Fruit fly (Drosophila melanogaster): ENCODE measurements around the gene CG5068.

CG5068 gene

DNA sequence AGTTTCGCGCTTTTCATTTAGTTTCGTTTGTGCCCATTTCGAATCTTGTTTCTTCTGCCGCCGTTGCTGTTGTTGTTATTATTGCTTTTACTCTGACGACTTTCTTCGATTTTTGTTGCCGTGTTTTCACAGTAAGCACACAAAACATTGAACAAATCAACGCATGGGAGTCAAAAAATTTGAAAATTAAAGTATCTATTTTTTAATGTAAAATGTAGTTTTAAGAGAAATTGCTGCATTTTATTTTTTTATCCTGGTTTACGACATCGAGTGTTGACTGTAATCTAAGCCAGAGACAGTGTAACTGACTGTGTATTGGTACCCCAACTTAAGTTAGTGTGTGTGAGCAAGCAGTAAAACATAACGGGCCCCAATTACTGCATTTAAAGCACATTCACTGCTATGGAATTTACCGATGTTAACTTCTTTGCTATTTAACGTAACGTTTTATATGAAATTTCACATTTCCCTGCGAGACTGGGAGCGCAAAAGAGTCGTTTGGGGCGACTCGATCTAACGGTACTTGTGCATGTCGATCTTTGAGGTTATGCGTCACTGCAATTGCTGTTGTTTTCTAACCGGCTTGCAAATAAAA is 9.8 kb downstream of the CG5068 start (continued):
- TF ChIP-seq rgr (GFP tag; optimal IDR thresholded peaks at IDR 0.05) (peak; percentile 89), sage (GFP tag; optimal IDR thresholded peaks at IDR 0.05) (no peak), dl (GFP tag; optimal IDR thresholded peaks at IDR 0.05; ENCODE audit: insufficient read depth in 1 of 2, partially characterized antibody in 2 of 2) (no peak), sv (GFP tag; optimal IDR thresholded peaks at IDR 0.05) (no peak), ey (GFP tag; optimal IDR thresholded peaks at IDR 0.05) (peak; percentile 89), jim (GFP tag; optimal IDR thresholded peaks at IDR 0.05) (no peak), h (GFP tag; optimal IDR thresholded peaks at IDR 0.05) (peak; percentile 92)

DNA sequence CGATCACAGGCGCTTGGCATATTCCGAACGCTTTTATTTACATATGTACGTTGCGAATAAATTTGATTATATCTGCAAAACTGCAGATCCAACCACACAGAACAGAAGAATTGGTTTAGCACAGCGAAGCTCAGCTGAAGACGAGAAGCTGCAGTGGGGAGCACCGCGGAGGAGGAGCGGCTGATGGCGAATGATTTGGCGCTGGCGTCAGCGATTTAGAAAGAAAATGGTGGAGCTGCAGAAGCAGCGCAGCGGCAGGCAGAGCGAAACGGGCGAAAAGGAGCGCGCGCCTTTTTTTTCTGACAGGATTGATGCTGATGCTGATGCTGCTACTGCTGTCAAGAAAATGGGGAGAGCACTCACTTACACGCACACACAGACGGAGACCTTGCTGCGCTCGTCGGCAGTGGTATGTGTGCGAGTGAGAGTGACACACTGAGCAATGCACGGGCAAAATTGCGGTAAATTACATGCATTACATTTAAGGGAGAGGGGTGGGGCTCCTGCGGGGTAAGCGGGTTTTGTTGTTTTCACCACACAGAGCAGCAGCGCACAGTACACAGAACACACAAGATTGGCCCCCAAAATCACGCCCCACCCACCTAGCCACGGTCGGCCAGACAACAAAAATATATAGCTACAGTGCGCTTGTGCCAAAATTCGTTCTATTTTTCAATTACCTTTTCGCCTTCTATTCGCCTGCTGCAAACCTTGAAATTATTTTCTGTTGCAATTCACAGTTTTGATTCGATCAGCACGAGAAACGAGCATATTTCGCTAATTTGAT is 10.6 kb downstream of the CG5068 start:
- TF ChIP-seq Rel (GFP tag; optimal IDR thresholded peaks at IDR 0.05) (no peak), Rel (tag; optimal IDR thresholded peaks at IDR 0.05) (peak; percentile 72), Dif (GFP tag; optimal IDR thresholded peaks at IDR 0.05; ENCODE audit: partially characterized antibody) (peak; percentile 41), fru (GFP tag; optimal IDR thresholded peaks at IDR 0.05) (peak; percentile 7), jim (GFP tag; optimal IDR thresholded peaks at IDR 0.05) (no peak), psq (GFP tag; optimal IDR thresholded peaks at IDR 0.05) (peak; percentile 33), N (GFP tag; optimal IDR thresholded peaks at IDR 0.05) (no peak), dl (GFP tag; optimal IDR thresholded peaks at IDR 0.05; ENCODE audit: insufficient read depth in 1 of 2, partially characterized antibody in 2 of 2) (peak in 1 of 2 experiments; percentile 3)

DNA sequence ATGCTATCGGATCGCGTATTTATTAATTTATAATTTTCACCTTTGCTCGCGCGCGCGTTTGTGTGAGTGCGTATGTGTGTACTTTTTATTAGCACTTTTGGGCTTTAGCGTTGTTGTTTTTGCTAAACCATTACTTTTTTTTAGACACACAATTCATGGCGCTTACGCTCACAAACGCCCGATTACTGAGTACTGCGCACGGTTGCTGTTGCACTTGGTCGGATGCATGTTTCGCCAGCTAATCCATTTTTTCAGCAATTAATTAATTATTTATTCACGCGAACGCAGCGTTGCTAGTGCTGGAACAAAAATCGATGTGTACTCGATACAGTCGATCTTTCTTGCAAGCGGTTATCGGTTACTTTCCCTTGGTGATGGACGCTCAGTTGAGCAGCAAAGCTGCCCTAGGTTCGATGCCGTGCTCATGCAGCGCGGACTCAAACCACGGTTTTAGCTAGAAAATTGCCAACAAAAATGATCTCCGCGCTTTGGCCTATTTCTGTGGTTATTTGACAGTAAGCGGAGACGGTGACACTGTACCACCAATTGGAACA is 11.3 kb downstream of the CG5068 start, which contains the start of the genes smg and CG5087:
TSS of gene smg (minus strand) at position 304 of the 554 bp plus-strand sequence.
TSS of gene CG5087 (plus strand) at position 499 of the 554 bp plus-strand sequence.
- no peak for TF ChIP-seq pan (optimal IDR thresholded peaks at IDR 0.05)
- peak; percentile 74 for TF ChIP-seq Myc (optimal IDR thresholded peaks at IDR 0.05)
- no peak for TF ChIP-seq sage (GFP tag; optimal IDR thresholded peaks at IDR 0.05)
- TF ChIP-seq Mio (GFP tag; optimal IDR thresholded peaks at IDR 0.05), result no peak
- TF ChIP-seq HLH106 (tag; optimal IDR thresholded peaks at IDR 0.05), result peak; percentile 3
- peak in 1 of 2 experiments; percentile 19 for TF ChIP-seq foxo (GFP tag; optimal IDR thresholded peaks at IDR 0.05)
- peak in 1 of 2 experiments; percentile 9 for TF ChIP-seq dl (GFP tag; optimal IDR thresholded peaks at IDR 0.05; ENCODE audit: insufficient read depth in 1 of 2, partially characterized antibody in 2 of 2)
- peak; percentile 37 for TF ChIP-seq Hr83 (GFP tag; optimal IDR thresholded peaks at IDR 0.05; ENCODE audit: poor library complexity, severe bottlenecking)
- no peak for TF ChIP-seq Rel (GFP tag; optimal IDR thresholded peaks at IDR 0.05)
- TF ChIP-seq Rel (tag; optimal IDR thresholded peaks at IDR 0.05), result peak; percentile 66
- no peak for TF ChIP-seq Hnf4 (GFP tag; optimal IDR thresholded peaks at IDR 0.05)
- TF ChIP-seq h (GFP tag; optimal IDR thresholded peaks at IDR 0.05), result peak; percentile 5
- peak; percentile 31 for TF ChIP-seq rgr (GFP tag; optimal IDR thresholded peaks at IDR 0.05)
- TF ChIP-seq Jra (GFP tag; optimal IDR thresholded peaks at IDR 0.05), result no peak

DNA sequence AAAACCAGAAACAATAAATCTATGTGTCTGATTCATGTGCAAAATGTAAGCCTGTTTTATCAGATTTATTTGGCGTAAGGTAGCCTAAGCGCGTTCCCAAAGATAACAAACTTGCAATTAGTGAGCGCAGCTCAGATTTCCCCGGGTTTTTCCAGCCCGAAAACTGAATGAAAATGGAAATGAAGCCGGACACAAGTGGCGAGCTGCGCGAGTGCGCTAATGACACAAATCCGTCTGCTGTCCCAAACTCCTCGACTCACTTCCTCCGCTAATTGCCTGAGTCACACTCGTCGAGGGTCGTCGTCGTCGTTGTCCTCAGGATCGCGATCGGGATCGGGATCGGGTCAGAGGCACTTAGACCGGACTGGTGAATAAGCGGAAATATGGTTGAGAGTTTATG is 16.0 kb downstream of the CG5068 start:
- no peak for TF ChIP-seq CG32264 (GFP tag; optimal IDR thresholded peaks at IDR 0.05)
- TF ChIP-seq Hr83 (GFP tag; optimal IDR thresholded peaks at IDR 0.05; ENCODE audit: poor library complexity, severe bottlenecking), result no peak
- no peak for TF ChIP-seq sv (GFP tag; optimal IDR thresholded peaks at IDR 0.05)
- no peak for TF ChIP-seq woc (GFP tag; optimal IDR thresholded peaks at IDR 0.05)
- TF ChIP-seq fru (GFP tag; optimal IDR thresholded peaks at IDR 0.05), result no peak
- TF ChIP-seq jim (GFP tag; optimal IDR thresholded peaks at IDR 0.05), result no peak
- TF ChIP-seq Sp1 (GFP tag; optimal IDR thresholded peaks at IDR 0.05), result no peak
- TF ChIP-seq dmrt93B (GFP tag; optimal IDR thresholded peaks at IDR 0.05), result no peak
- no peak for TF ChIP-seq usp (GFP tag; optimal IDR thresholded peaks at IDR 0.05)
- TF ChIP-seq GATAd (GFP tag; optimal IDR thresholded peaks at IDR 0.05), result no peak
- no peak for TF ChIP-seq rgr (GFP tag; optimal IDR thresholded peaks at IDR 0.05)

DNA sequence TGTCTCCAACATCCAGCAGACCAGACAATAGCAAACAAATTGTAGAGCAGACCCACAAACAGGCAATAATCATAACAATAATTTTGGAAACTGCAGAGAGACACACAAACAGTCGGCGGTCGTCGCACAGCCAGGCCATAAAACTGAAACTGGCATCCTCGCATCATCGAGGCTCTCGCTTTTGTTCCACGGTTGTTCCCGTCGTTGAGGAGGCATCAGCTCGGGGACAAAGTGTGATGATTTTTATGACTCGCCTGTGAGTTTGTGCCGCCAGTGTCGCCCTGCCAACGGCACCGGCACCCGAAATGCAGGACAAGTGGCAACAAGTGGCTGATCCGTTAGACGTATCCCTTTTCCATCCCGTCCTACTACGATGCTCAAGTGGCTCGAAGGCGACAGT is 16.9 kb downstream of the CG5068 start:
- TF ChIP-seq CrebA (GFP tag; optimal IDR thresholded peaks at IDR 0.05; ENCODE audit: borderline replicate concordance), result no peak
- TF ChIP-seq Sp1 (GFP tag; optimal IDR thresholded peaks at IDR 0.05), result no peak
- no peak for TF ChIP-seq Hr78 (GFP tag; optimal IDR thresholded peaks at IDR 0.05)
- no peak for TF ChIP-seq Vsx2 (GFP tag; optimal IDR thresholded peaks at IDR 0.05; ENCODE audit: partially characterized antibody)
- no peak for TF ChIP-seq Myc (optimal IDR thresholded peaks at IDR 0.05)
- TF ChIP-seq sv (GFP tag; optimal IDR thresholded peaks at IDR 0.05), result no peak
- no peak for TF ChIP-seq br (GFP tag; optimal IDR thresholded peaks at IDR 0.05)
